Worm (Caenorhabditis elegans) whole organism, midembryonic: Measurements from ENCODE around the gene W02G9.3.

Source experiments
- T22C8.4 ChIP-seq: fragments of 200-800 bp; sonication (Bioruptor generic); IDR thresholded peaks from 2 replicates; pipeline ENCODE4 v1.3.6; 2022; ENCODE audit warnings: missing genetic modification characterization, missing compliant biosample characterization
- cog-1 ChIP-seq: sonication (generic microtip); optimal IDR thresholded peaks from 2 replicates; lab custom pipeline; 2016; ENCODE audit warnings: missing genetic modification characterization, missing compliant biosample characterization
- flt-1 ChIP-seq: fragments of 200-800 bp; sonication (Bioruptor generic); IDR thresholded peaks from 2 replicates; pipeline ENCODE4 v1.3.6; 2022; ENCODE audit warnings: missing genetic modification characterization, missing compliant biosample characterization
- klf-2 ChIP-seq: fragments of 200-800 bp; sonication (Bioruptor generic); conservative IDR thresholded peaks from 2 replicates; pipeline ENCODE4 v1.3.6; 2022; ENCODE audit warnings: missing genetic modification reagents, missing genetic modification characterization, missing compliant biosample characterization
- med-1 ChIP-seq: sonication (generic microtip); optimal IDR thresholded peaks from 2 replicates; lab custom pipeline; 2017; ENCODE audit warnings: missing genetic modification characterization, mild to moderate bottlenecking, missing compliant biosample characterization, antibody characterized with exemption, missing genetic modification reagents; ENCODE audit not compliant: insufficient read depth
- ztf-23 ChIP-seq: fragments of 200-800 bp; sonication (Bioruptor generic); IDR thresholded peaks from 2 replicates; pipeline ENCODE4 v1.3.6; 2022; ENCODE audit warnings: missing genetic modification reagents, missing genetic modification characterization, missing compliant biosample characterization
- ztf-29 ChIP-seq: fragments of 200-800 bp; sonication (Bioruptor generic); IDR thresholded peaks from 2 replicates; pipeline ENCODE4 v1.3.6; 2022; ENCODE audit warnings: missing genetic modification reagents, missing genetic modification characterization, missing compliant biosample characterization

ce11 chrV:2666600-2666999 is 6.2 kb upstream of the W02G9.3 start, which contains the start of gene W02G9.4:
- no peak for TF ChIP-seq klf-2 (GFP tag; lab: Robert Waterston, UW)
- no peak for TF ChIP-seq flt-1 (GFP tag; lab: Robert Waterston, UW)
- no peak for TF ChIP-seq cog-1
- no peak for TF ChIP-seq T22C8.4 (GFP tag; lab: Robert Waterston, UW)
- TF ChIP-seq ztf-29 (GFP tag; lab: Robert Waterston, UW) = no peak
- no peak for TF ChIP-seq ztf-23 (GFP tag; lab: Robert Waterston, UW)
- TF ChIP-seq med-1 (GFP tag; lab: Kevin White, UChicago) = no peak
